Fruit fly (Drosophila melanogaster): ENCODE measurements around the gene CG31287.

CG31287 gene

dm6 chr3R:16203025-16203421 lies at the start of gene CG31287, which contains the start of gene CG6126:
Gene CG31287 (plus strand): TSS chr3R:16203371.
Gene CG6126 (minus strand): TSS chr3R:16203083.
- no peak for TF ChIP-seq Sin3A (optimal IDR thresholded peaks at IDR 0.05)

- TF ChIP-seq Sin3A (optimal IDR thresholded peaks at IDR 0.05): no peak
- TF ChIP-seq psq (optimal IDR thresholded peaks at IDR 0.05): no peak
Observed at dm6 chr3R:16154263-16154662, 48.9 kb upstream of the CG31287 start.

dm6 chr3R:16154682-16155081 lies 48.5 kb upstream of the CG31287 start, which contains the start of gene CG6006:
Gene CG6006 (plus strand): TSS chr3R:16154982.
- TF ChIP-seq Myc (optimal IDR thresholded peaks at IDR 0.05) (no peak), ttk (optimal IDR thresholded peaks at IDR 0.05) (no peak), Sin3A (optimal IDR thresholded peaks at IDR 0.05) (no peak), h (optimal IDR thresholded peaks at IDR 0.05) (no peak), psq (optimal IDR thresholded peaks at IDR 0.05) (no peak), insv (optimal IDR thresholded peaks at IDR 0.05) (no peak)

- no peak for TF ChIP-seq Myc (optimal IDR thresholded peaks at IDR 0.05)
- no peak for TF ChIP-seq psq (optimal IDR thresholded peaks at IDR 0.05)
- no peak for TF ChIP-seq h (optimal IDR thresholded peaks at IDR 0.05)
- no peak for TF ChIP-seq ttk (optimal IDR thresholded peaks at IDR 0.05)
- no peak for TF ChIP-seq Sin3A (optimal IDR thresholded peaks at IDR 0.05)
- no peak for TF ChIP-seq insv (optimal IDR thresholded peaks at IDR 0.05)
Observed at dm6 chr3R:16156032-16156431, 47.1 kb upstream of the CG31287 start.

- no peak for TF ChIP-seq ttk (optimal IDR thresholded peaks at IDR 0.05)
- TF ChIP-seq Myc (optimal IDR thresholded peaks at IDR 0.05): no peak
- TF ChIP-seq psq (optimal IDR thresholded peaks at IDR 0.05): no peak
- TF ChIP-seq Sin3A (optimal IDR thresholded peaks at IDR 0.05): no peak
- TF ChIP-seq h (optimal IDR thresholded peaks at IDR 0.05): no peak
- no peak for TF ChIP-seq insv (optimal IDR thresholded peaks at IDR 0.05)
Observed at dm6 chr3R:16157564-16158242, 45.5 kb upstream of the CG31287 start.

dm6 chr3R:16168088-16168487 lies 35.1 kb upstream of the CG31287 start:
- TF ChIP-seq Myc (optimal IDR thresholded peaks at IDR 0.05) (no peak), h (optimal IDR thresholded peaks at IDR 0.05) (no peak), insv (optimal IDR thresholded peaks at IDR 0.05) (no peak), Sin3A (optimal IDR thresholded peaks at IDR 0.05) (no peak), ttk (optimal IDR thresholded peaks at IDR 0.05) (no peak), psq (optimal IDR thresholded peaks at IDR 0.05) (no peak)

- no peak for TF ChIP-seq Sin3A (optimal IDR thresholded peaks at IDR 0.05)
Observed at dm6 chr3R:16171747-16172146, 31.4 kb upstream of the CG31287 start, which contains the start of gene CG8925. Gene CG8925 (plus strand): TSS chr3R:16171991.

dm6 chr3R:16173500-16173899 lies 29.7 kb upstream of the CG31287 start:
- TF ChIP-seq h (optimal IDR thresholded peaks at IDR 0.05): no peak
- TF ChIP-seq Myc (optimal IDR thresholded peaks at IDR 0.05): no peak
- TF ChIP-seq insv (optimal IDR thresholded peaks at IDR 0.05): no peak
- TF ChIP-seq ttk (optimal IDR thresholded peaks at IDR 0.05): no peak
- TF ChIP-seq Sin3A (optimal IDR thresholded peaks at IDR 0.05): no peak

- TF ChIP-seq h (optimal IDR thresholded peaks at IDR 0.05) (no peak), Sin3A (optimal IDR thresholded peaks at IDR 0.05) (no peak), insv (optimal IDR thresholded peaks at IDR 0.05) (no peak), psq (optimal IDR thresholded peaks at IDR 0.05) (no peak), Myc (optimal IDR thresholded peaks at IDR 0.05) (no peak), ttk (optimal IDR thresholded peaks at IDR 0.05) (no peak)
Observed at dm6 chr3R:16176526-16176925, 26.6 kb upstream of the CG31287 start.

dm6 chr3R:16180476-16181070 lies 22.6 kb upstream of the CG31287 start, which contains the start of gene CG8927:
Gene CG8927 (plus strand): TSS chr3R:16181020.
- TF ChIP-seq psq (optimal IDR thresholded peaks at IDR 0.05): no peak
- TF ChIP-seq Sin3A (optimal IDR thresholded peaks at IDR 0.05): no peak
- TF ChIP-seq ttk (optimal IDR thresholded peaks at IDR 0.05): no peak
- no peak for TF ChIP-seq Myc (optimal IDR thresholded peaks at IDR 0.05)
- no peak for TF ChIP-seq h (optimal IDR thresholded peaks at IDR 0.05)

dm6 chr3R:16182269-16182875 lies 20.8 kb upstream of the CG31287 start:
- TF ChIP-seq h (optimal IDR thresholded peaks at IDR 0.05) (no peak), psq (optimal IDR thresholded peaks at IDR 0.05) (no peak), Sin3A (optimal IDR thresholded peaks at IDR 0.05) (no peak), ttk (optimal IDR thresholded peaks at IDR 0.05) (no peak), insv (optimal IDR thresholded peaks at IDR 0.05) (no peak), Myc (optimal IDR thresholded peaks at IDR 0.05) (no peak)

dm6 chr3R:16186791-16187681 lies 16.1 kb upstream of the CG31287 start, which contains the start of gene sra:
Gene sra (plus strand): TSS chr3R:16186999.
- no peak for TF ChIP-seq Sin3A (optimal IDR thresholded peaks at IDR 0.05)

All from Kc167 (cell line).